Worm (Caenorhabditis elegans) whole organism, L3 larva: Measurements from ENCODE around the gene nhr-71.

Experiments
- ceh-82 ChIP-seq: fragments of 150-350 bp; optimal IDR thresholded peaks from 2 replicates; lab custom pipeline; 2014; ENCODE audit warnings: missing biosample characterization, missing genetic modification characterization
- elt-3 ChIP-seq, 3 experiments: fragments of 150-350 bp in 1 of 3; sonication (generic microtip) in 2 of 3; optimal IDR thresholded peaks; 2 replicates in 2 of 3; 4 replicates in 1 of 3; lab custom pipeline; 2014 to 2017; ENCODE audit warnings: missing biosample characterization in 3 of 3, missing genetic modification characterization in 3 of 3
- fkh-2 ChIP-seq: fragments of 150-350 bp; optimal IDR thresholded peaks from 2 replicates; lab custom pipeline; 2014; ENCODE audit warnings: missing biosample characterization, missing genetic modification reagents, missing genetic modification characterization
- fos-1 ChIP-seq: fragments of 150-350 bp; optimal IDR thresholded peaks from 2 replicates; lab custom pipeline; 2014; ENCODE audit warnings: missing biosample characterization, missing genetic modification characterization
- pha-4 ChIP-seq: fragments of 150-350 bp; optimal IDR thresholded peaks from 2 replicates; lab custom pipeline; 2014; ENCODE audit warnings: missing biosample characterization, missing genetic modification reagents, missing genetic modification characterization
- tbx-2 ChIP-seq: sonication (generic microtip); optimal IDR thresholded peaks from 2 replicates; lab custom pipeline; 2016; ENCODE audit warnings: mild to moderate bottlenecking, missing genetic modification characterization, missing compliant biosample characterization
- zag-1 ChIP-seq: fragments of 150-350 bp; optimal IDR thresholded peaks from 2 replicates; lab custom pipeline; 2014; ENCODE audit warnings: missing biosample characterization, missing genetic modification characterization

DNA sequence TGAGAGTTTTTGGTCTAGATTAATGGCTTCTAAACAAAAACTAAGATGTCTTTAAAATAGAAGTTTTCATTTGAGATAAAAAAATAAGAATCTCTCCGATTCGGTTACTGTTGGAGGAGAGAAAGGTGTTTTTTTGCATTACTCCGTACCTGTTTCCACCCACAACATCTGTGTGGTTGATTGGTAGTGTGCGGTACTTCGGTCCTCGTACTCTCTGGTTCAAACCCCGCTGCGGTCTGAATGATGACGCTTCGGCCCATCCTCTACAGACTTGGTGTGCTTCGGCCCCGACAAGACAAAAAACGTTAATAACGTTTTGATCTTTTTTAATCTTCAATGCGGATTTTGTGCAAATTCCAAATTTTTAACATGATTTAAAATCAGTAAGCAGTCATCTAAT is 49.6 kb upstream of the nhr-71 start:
- TF ChIP-seq zag-1 (tag; lab: Kevin White, UChicago): no peak
- no peak for TF ChIP-seq ceh-82
- TF ChIP-seq fkh-2 (tag; lab: Kevin White, UChicago): no peak
- no peak for TF ChIP-seq pha-4
- no peak for TF ChIP-seq fos-1 (tag; lab: Kevin White, UChicago)
- TF ChIP-seq tbx-2 (tag; lab: Kevin White, UChicago): no peak
- TF ChIP-seq elt-3 (tag; optimal IDR thresholded peaks at IDR 0.05; lab: Kevin White, UChicago): no peak
